Fruit fly (Drosophila melanogaster) whole organism, embryonic: ENCODE results near the gene dmrt93B.

Experiments
- Bgb ChIP-seq: fragments of 200-800 bp; sonication (Bioruptor generic); IDR thresholded peaks from 2 replicates; pipeline ENCODE4 v1.3.6; 2022; ENCODE audit warnings: missing biosample characterization, missing genetic modification characterization; ENCODE audit not compliant: partially characterized antibody
- C15 ChIP-seq: fragments of 200-800 bp; sonication (Bioruptor generic); IDR thresholded peaks from 3 replicates; pipeline ENCODE4 v1.3.6; 2022; ENCODE audit warnings: missing biosample characterization, missing genetic modification characterization
- CG10654 ChIP-seq: fragments of 200-800 bp; sonication (Bioruptor generic); optimal IDR thresholded peaks from 2 replicates; lab custom pipeline; 2016; ENCODE audit warnings: missing biosample characterization, missing genetic modification characterization
- CG11247 ChIP-seq: fragments of 200-800 bp; sonication (Bioruptor generic); IDR thresholded peaks from 2 replicates; pipeline ENCODE4 v1.3.6; 2022; ENCODE audit warnings: missing biosample characterization, missing genetic modification characterization
- CG11504 ChIP-seq: fragments of 200-800 bp; sonication (Bioruptor generic); optimal IDR thresholded peaks from 3 replicates; lab custom pipeline; 2019; ENCODE audit warnings: missing biosample characterization, mild to moderate bottlenecking, missing genetic modification characterization, moderate library complexity
- CG1233 ChIP-seq: fragments of 200-800 bp; sonication (Bioruptor generic); optimal IDR thresholded peaks from 4 replicates; lab custom pipeline; 2018; ENCODE audit warnings: missing biosample characterization, mild to moderate bottlenecking, missing genetic modification characterization
- CG13894 ChIP-seq: fragments of 200-800 bp; sonication (Bioruptor generic); optimal IDR thresholded peaks from 3 replicates; lab custom pipeline; 2018; ENCODE audit warnings: missing biosample characterization, mild to moderate bottlenecking, missing genetic modification characterization, moderate library complexity
- CG15269 ChIP-seq: fragments of 200-800 bp; sonication (Bioruptor generic); optimal IDR thresholded peaks from 2 replicates; lab custom pipeline; 2018; ENCODE audit warnings: missing biosample characterization, mild to moderate bottlenecking, missing genetic modification characterization, moderate library complexity
- CG16779 ChIP-seq: fragments of 200-800 bp; sonication (Bioruptor generic); IDR thresholded peaks from 2 replicates; pipeline ENCODE4 v1.3.6; 2022; ENCODE audit warnings: missing biosample characterization, missing genetic modification characterization
- CG17328 ChIP-seq: fragments of 200-800 bp; sonication (Bioruptor generic); IDR thresholded peaks from 2 replicates; pipeline ENCODE4 v1.3.6; 2022; ENCODE audit warnings: missing biosample characterization, missing genetic modification characterization
- CG17359 ChIP-seq: fragments of 200-800 bp; sonication (Bioruptor generic); optimal IDR thresholded peaks from 3 replicates; lab custom pipeline; 2018; ENCODE audit warnings: missing biosample characterization, mild to moderate bottlenecking, missing genetic modification characterization, moderate library complexity
- CG17612 ChIP-seq: fragments of 200-800 bp; sonication (Bioruptor generic); IDR thresholded peaks from 2 replicates; pipeline ENCODE4 v1.3.6; 2022; ENCODE audit warnings: missing biosample characterization, missing genetic modification characterization
- CG4328 ChIP-seq: fragments of 200-800 bp; sonication (Bioruptor generic); optimal IDR thresholded peaks from 3 replicates; lab custom pipeline; 2017; ENCODE audit warnings: missing biosample characterization, missing genetic modification reagents, missing genetic modification characterization
- CG4424 ChIP-seq: fragments of 200-800 bp; sonication (Bioruptor generic); optimal IDR thresholded peaks from 3 replicates; lab custom pipeline; 2016; ENCODE audit warnings: missing biosample characterization, missing genetic modification characterization
- CG6272 ChIP-seq: fragments of 200-800 bp; sonication (Bioruptor generic); IDR thresholded peaks from 2 replicates; pipeline ENCODE4 v1.3.6; 2022; ENCODE audit warnings: missing biosample characterization, missing genetic modification characterization
- CG6683 ChIP-seq: fragments of 200-800 bp; sonication (Bioruptor generic); optimal IDR thresholded peaks from 2 replicates; lab custom pipeline; 2017; ENCODE audit warnings: missing biosample characterization, mild to moderate bottlenecking, missing genetic modification characterization, missing genetic modification reagents
- CG6791 ChIP-seq: fragments of 200-800 bp; sonication (Bioruptor generic); IDR thresholded peaks from 3 replicates; pipeline ENCODE4 v1.3.6; 2022; ENCODE audit warnings: missing biosample characterization, missing genetic modification characterization; ENCODE audit not compliant: partially characterized antibody
- CG7357 ChIP-seq: fragments of 200-800 bp; sonication (Bioruptor generic); IDR thresholded peaks from 3 replicates; pipeline ENCODE4 v1.3.6; 2022; ENCODE audit warnings: missing biosample characterization, missing genetic modification characterization
- CG7786 ChIP-seq: fragments of 200-800 bp; sonication (Bioruptor generic); optimal IDR thresholded peaks from 2 replicates; lab custom pipeline; 2016; ENCODE audit warnings: missing biosample characterization, missing genetic modification characterization
- CG8924 ChIP-seq: fragments of 200-800 bp; optimal IDR thresholded peaks from 3 replicates; lab custom pipeline; 2019; ENCODE audit warnings: missing biosample characterization, mild to moderate bottlenecking, missing genetic modification characterization, moderate library complexity
- CG8944 ChIP-seq: fragments of 200-800 bp; sonication (Bioruptor generic); optimal IDR thresholded peaks from 3 replicates; lab custom pipeline; 2016; ENCODE audit warnings: missing biosample characterization, missing genetic modification characterization
- CkIIα-i1 ChIP-seq: fragments of 200-800 bp; sonication (Bioruptor generic); IDR thresholded peaks from 2 replicates; pipeline ENCODE4 v1.3.6; 2022; ENCODE audit warnings: missing biosample characterization, missing genetic modification characterization
- D ChIP-seq, 2 experiments: fragments of 200-800 bp in 1 of 2; fragments of >200 bp in 1 of 2; sonication (Bioruptor generic) in 1 of 2; optimal IDR thresholded peaks; 2 replicates in 1 of 2; 3 replicates in 1 of 2; lab custom pipeline; 2017; ENCODE audit warnings: mild to moderate bottlenecking in 1 of 2, missing biosample characterization in 1 of 2, missing genetic modification characterization in 1 of 2, missing genetic modification reagents in 1 of 2
- D19B ChIP-seq: fragments of 200-800 bp; sonication (Bioruptor generic); optimal IDR thresholded peaks from 2 replicates; lab custom pipeline; 2017; ENCODE audit warnings: missing biosample characterization, mild to moderate bottlenecking, missing genetic modification characterization
- Dad ChIP-seq: fragments of 200-800 bp; sonication (Bioruptor generic); optimal IDR thresholded peaks from 3 replicates; lab custom pipeline; 2016; ENCODE audit warnings: missing biosample characterization, missing genetic modification characterization
- HLH3B ChIP-seq: fragments of 200-800 bp; sonication (Bioruptor generic); IDR thresholded peaks from 2 replicates; pipeline ENCODE4 v1.3.6; 2022; ENCODE audit warnings: missing biosample characterization, missing genetic modification characterization
- HLH54F ChIP-seq: fragments of 200-800 bp; sonication (Bioruptor generic); optimal IDR thresholded peaks from 3 replicates; lab custom pipeline; 2016; ENCODE audit warnings: missing biosample characterization, missing genetic modification characterization
- HmgZ ChIP-seq: fragments of 200-800 bp; sonication (Bioruptor generic); optimal IDR thresholded peaks from 2 replicates; lab custom pipeline; 2018; ENCODE audit warnings: missing biosample characterization, mild to moderate bottlenecking, missing genetic modification characterization
- Hmr ChIP-seq: fragments of 200-800 bp; sonication (Bioruptor generic); optimal IDR thresholded peaks from 3 replicates; lab custom pipeline; 2017; ENCODE audit warnings: mild to moderate bottlenecking, missing biosample characterization, missing genetic modification reagents, missing genetic modification characterization
- Hsf ChIP-seq: fragments of 200-800 bp; sonication (Bioruptor generic); optimal IDR thresholded peaks from 3 replicates; lab custom pipeline; 2016; ENCODE audit warnings: missing biosample characterization, missing genetic modification characterization
- Nf-YB ChIP-seq: fragments of 200-800 bp; sonication (Bioruptor generic); optimal IDR thresholded peaks from 3 replicates; lab custom pipeline; 2019; ENCODE audit warnings: missing biosample characterization, mild to moderate bottlenecking, missing genetic modification characterization, moderate library complexity
- Scr ChIP-seq: fragments of 200-800 bp; sonication (Bioruptor generic); IDR thresholded peaks from 2 replicates; pipeline ENCODE4 v1.3.6; 2022; ENCODE audit warnings: missing biosample characterization, missing genetic modification characterization; ENCODE audit not compliant: partially characterized antibody
- Sox100B ChIP-seq: fragments of 200-800 bp; sonication (Bioruptor generic); optimal IDR thresholded peaks from 3 replicates; lab custom pipeline; 2018; ENCODE audit warnings: missing biosample characterization, mild to moderate bottlenecking, missing genetic modification characterization
- al ChIP-seq: fragments of 200-800 bp; sonication (Bioruptor generic); IDR thresholded peaks from 2 replicates; pipeline ENCODE4 v1.3.6; 2022; ENCODE audit warnings: missing biosample characterization, missing genetic modification characterization
- bab2 ChIP-seq: fragments of 200-800 bp; sonication (Bioruptor generic); optimal IDR thresholded peaks from 2 replicates; lab custom pipeline; 2016; ENCODE audit warnings: missing biosample characterization, missing genetic modification characterization
- bsh ChIP-seq, 2 experiments: fragments of 200-800 bp; sonication (Bioruptor generic); optimal IDR thresholded peaks; 2 replicates each; lab custom pipeline; 2017 to 2018; ENCODE audit warnings: mild to moderate bottlenecking in 2 of 2, missing biosample characterization in 2 of 2, missing genetic modification characterization in 2 of 2, moderate library complexity in 1 of 2
- dysf ChIP-seq: fragments of 200-800 bp; sonication (Bioruptor generic); IDR thresholded peaks from 3 replicates; pipeline ENCODE4 v1.3.6; 2022; ENCODE audit warnings: missing biosample characterization, missing genetic modification characterization
- inv ChIP-seq: fragments of 200-800 bp; sonication (Bioruptor generic); IDR thresholded peaks from 2 replicates; pipeline ENCODE4 v1.3.6; 2022; ENCODE audit warnings: missing biosample characterization, missing genetic modification characterization; ENCODE audit not compliant: partially characterized antibody
- knrl ChIP-seq: fragments of 200-800 bp; sonication (Bioruptor generic); IDR thresholded peaks from 3 replicates; pipeline ENCODE4 v1.3.6; 2022; ENCODE audit warnings: missing biosample characterization, missing genetic modification characterization; ENCODE audit not compliant: partially characterized antibody
- nmo ChIP-seq: fragments of 200-800 bp; sonication (Bioruptor generic); optimal IDR thresholded peaks from 2 replicates; lab custom pipeline; 2018; ENCODE audit warnings: missing biosample characterization, mild to moderate bottlenecking, missing genetic modification characterization, moderate library complexity
- otp ChIP-seq: fragments of 200-800 bp; sonication (Bioruptor generic); IDR thresholded peaks from 3 replicates; pipeline ENCODE4, ENCODE4 v1.3.6; 2022; ENCODE audit warnings: missing biosample characterization, missing genetic modification characterization
- phol ChIP-seq: fragments of 200-800 bp; sonication (Bioruptor generic); optimal IDR thresholded peaks from 3 replicates; lab custom pipeline; 2018; ENCODE audit warnings: missing biosample characterization, mild to moderate bottlenecking, missing genetic modification characterization, moderate library complexity
- ranshi ChIP-seq: fragments of 200-800 bp; sonication (Bioruptor generic); IDR thresholded peaks from 2 replicates; pipeline ENCODE4 v1.3.6; 2022; ENCODE audit warnings: missing biosample characterization, missing genetic modification characterization
- schlank ChIP-seq: fragments of 200-800 bp; sonication (Bioruptor generic); optimal IDR thresholded peaks from 2 replicates; lab custom pipeline; 2018; ENCODE audit warnings: missing biosample characterization, mild to moderate bottlenecking, missing genetic modification characterization
- sr ChIP-seq: fragments of 200-800 bp; sonication (Bioruptor generic); IDR thresholded peaks from 3 replicates; pipeline ENCODE4 v1.3.6; 2022; ENCODE audit warnings: missing biosample characterization, missing genetic modification characterization
- stwl ChIP-seq: fragments of 200-800 bp; sonication (Bioruptor generic); optimal IDR thresholded peaks from 3 replicates; lab custom pipeline; 2018; ENCODE audit warnings: missing biosample characterization, mild to moderate bottlenecking, missing genetic modification characterization, moderate library complexity
- tap ChIP-seq: fragments of 200-800 bp; optimal IDR thresholded peaks from 3 replicates; lab custom pipeline; 2019; ENCODE audit warnings: missing biosample characterization, mild to moderate bottlenecking, missing genetic modification characterization, moderate library complexity
- unc-4 ChIP-seq: fragments of 200-800 bp; sonication (Bioruptor generic); IDR thresholded peaks from 2 replicates; pipeline ENCODE4 v1.3.6; 2022; ENCODE audit warnings: missing biosample characterization, missing genetic modification characterization; ENCODE audit not compliant: partially characterized antibody
- vnd ChIP-seq: fragments of 200-800 bp; sonication (Bioruptor generic); IDR thresholded peaks from 3 replicates; pipeline ENCODE4 v1.3.6; 2022; ENCODE audit warnings: missing biosample characterization, missing genetic modification characterization; ENCODE audit not compliant: partially characterized antibody
- wor ChIP-seq: fragments of 200-800 bp; sonication (Bioruptor generic); IDR thresholded peaks from 2 replicates; pipeline ENCODE4 v1.3.6; 2022; ENCODE audit warnings: missing biosample characterization, missing genetic modification characterization

Gene dmrt93B

DNA sequence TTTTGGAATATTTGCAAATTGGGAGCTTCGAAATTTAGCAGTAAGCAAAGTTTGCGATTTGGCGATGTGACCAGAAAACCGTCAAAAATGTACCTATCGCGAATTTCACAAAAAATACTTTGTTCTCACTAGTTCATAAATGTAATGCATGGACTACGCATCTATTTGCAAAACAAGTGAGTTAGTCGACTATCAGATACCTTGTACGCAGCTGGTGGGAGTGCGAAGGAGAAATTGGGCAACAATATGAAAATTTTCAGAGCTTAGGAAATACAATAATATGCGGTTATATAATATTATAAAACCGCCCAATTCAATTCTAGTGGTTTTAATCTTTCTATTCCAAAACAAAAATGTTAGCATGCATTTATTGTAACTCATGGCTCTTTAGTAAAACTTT is 45.0 kb downstream of the dmrt93B start, which contains the start of gene Bdbt (continued):
- no peak for TF ChIP-seq CG17359 (tag; lab: Kevin White, UChicago)
- TF ChIP-seq CG6272 (GFP tag; lab: Robert Waterston, UW) = no peak
- TF ChIP-seq CG4424 (GFP tag; lab: Kevin White, UChicago) = peak; percentile 3
- peak; percentile 91 for TF ChIP-seq CG7357 (GFP tag; lab: Robert Waterston, UW)
- TF ChIP-seq vnd (GFP tag; lab: Robert Waterston, UW) = peak; percentile 84
- TF ChIP-seq nmo (GFP tag; lab: Kevin White, UChicago) = peak; percentile 45
- 0 out of 2 replicates have a peak, but pooled peaks have one; percentile 18 for TF ChIP-seq ranshi (GFP tag; lab: Robert Waterston, UW)
- TF ChIP-seq tap (tag; lab: Kevin White, UChicago) = no peak
- peak; percentile 93 for TF ChIP-seq Bgb
- no peak for TF ChIP-seq Sox100B (GFP tag; lab: Kevin White, UChicago)
- peak; percentile 21 for TF ChIP-seq CG1233 (GFP tag; lab: Kevin White, UChicago)
- TF ChIP-seq CG6683 = no peak
- TF ChIP-seq CG15269 (tag; lab: Kevin White, UChicago) = no peak
- TF ChIP-seq CG10654 (GFP tag; lab: Kevin White, UChicago) = peak; percentile 11
- no peak for TF ChIP-seq bsh (GFP tag; optimal IDR thresholded peaks at IDR 0.05; lab: Kevin White, UChicago)
- peak; percentile 41 for TF ChIP-seq HLH3B (GFP tag; lab: Robert Waterston, UW)
- TF ChIP-seq CG11504 = no peak
- no peak for TF ChIP-seq CkIIα-i1 (GFP tag; lab: Robert Waterston, UW)
- no peak for TF ChIP-seq D (optimal IDR thresholded peaks at IDR 0.05; lab: Kevin White, UChicago)
- TF ChIP-seq D (GFP tag; optimal IDR thresholded peaks at IDR 0.05; lab: Kevin White, UChicago) = no peak
- TF ChIP-seq otp (GFP tag; lab: Robert Waterston, UW) = peak; percentile 29; the same call in 1 of the 3 replicates
- peak; percentile 35 for TF ChIP-seq phol (tag; lab: Kevin White, UChicago)
- peak; percentile 54; the same call in 2 of the 3 replicates for TF ChIP-seq knrl (GFP tag; lab: Robert Waterston, UW)
- no peak for TF ChIP-seq Hmr
- no peak for TF ChIP-seq bab2
- peak; percentile 6 for TF ChIP-seq CG8944
- TF ChIP-seq schlank = no peak
- TF ChIP-seq al (GFP tag; lab: Robert Waterston, UW) = no peak
- TF ChIP-seq CG8924 = no peak
- no peak for TF ChIP-seq C15 (GFP tag; lab: Robert Waterston, UW)
- peak; percentile 14 for TF ChIP-seq Dad (GFP tag; lab: Kevin White, UChicago)
- 0 out of 2 replicates have a peak, but pooled peaks have one; percentile 31 for TF ChIP-seq CG17328 (GFP tag; lab: Robert Waterston, UW)
- TF ChIP-seq Scr (GFP tag; lab: Robert Waterston, UW) = peak; percentile 68; the same call in 1 of the 2 replicates
- peak; percentile 35 for TF ChIP-seq HLH54F (GFP tag; lab: Kevin White, UChicago)
- peak; percentile 77 for TF ChIP-seq inv (GFP tag; lab: Robert Waterston, UW)
- no peak for TF ChIP-seq CG13894 (tag; lab: Kevin White, UChicago)
- TF ChIP-seq CG6791 (GFP tag; lab: Robert Waterston, UW) = peak; percentile 95
- TF ChIP-seq Nf-YB (GFP tag; lab: Kevin White, UChicago) = no peak
- TF ChIP-seq sr (GFP tag; lab: Robert Waterston, UW) = no peak
- TF ChIP-seq dysf (GFP tag; lab: Robert Waterston, UW) = peak; percentile 32; the same call in 1 of the 3 replicates
- TF ChIP-seq CG16779 (GFP tag; lab: Robert Waterston, UW) = no peak
- TF ChIP-seq CG17612 = no peak
- no peak for TF ChIP-seq CG4328 (GFP tag; lab: Kevin White, UChicago)
- no peak for TF ChIP-seq CG11247 (GFP tag; lab: Robert Waterston, UW)
- TF ChIP-seq stwl = peak; percentile 46
- no peak for TF ChIP-seq wor (GFP tag; lab: Robert Waterston, UW)
- TF ChIP-seq CG7786 = no peak
- peak; percentile 33 for TF ChIP-seq Hsf (GFP tag; lab: Kevin White, UChicago)
- TF ChIP-seq D19B (GFP tag; lab: Kevin White, UChicago) = peak; percentile 94
- TF ChIP-seq HmgZ (tag; lab: Kevin White, UChicago) = peak; percentile 73
- peak; percentile 53 for TF ChIP-seq unc-4 (GFP tag; lab: Robert Waterston, UW)
